Fruit fly (Drosophila melanogaster): ENCODE results near the gene Nuf2.

The Nuf2 gene

DNA sequence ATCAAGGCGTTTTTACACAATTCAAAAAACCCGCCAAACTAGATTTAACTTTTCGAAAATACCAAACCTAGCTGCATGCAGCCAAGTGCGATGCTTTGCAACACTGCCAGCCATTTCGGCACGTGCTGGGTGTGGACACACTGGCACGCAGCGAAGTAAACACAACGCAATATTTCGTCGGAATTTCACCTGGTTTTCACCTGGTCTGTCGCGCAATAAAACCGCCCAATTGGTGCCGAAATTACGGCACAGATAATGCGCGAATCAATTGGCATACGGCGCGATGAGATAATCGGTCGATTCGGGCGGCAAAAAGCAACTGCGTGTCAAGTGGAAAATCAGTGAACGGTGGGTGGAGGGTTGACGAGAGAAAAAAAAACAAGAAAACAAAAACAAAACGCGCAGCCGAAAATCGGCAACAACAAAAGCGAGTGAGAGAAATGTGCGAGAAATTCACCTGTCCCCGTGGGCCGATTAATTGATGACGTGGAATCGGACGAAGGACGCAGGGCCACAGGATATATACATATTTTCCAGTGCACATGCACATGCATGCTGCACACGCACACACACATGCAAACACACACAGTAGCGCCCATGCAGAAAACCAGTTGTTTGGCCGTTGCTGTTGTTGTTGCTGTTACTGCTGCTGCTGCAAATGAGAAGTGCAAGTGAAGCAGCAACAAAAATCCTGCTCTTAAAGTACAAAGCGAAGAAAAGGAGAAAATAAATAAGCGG, 9.3 kb downstream of the Nuf2 start, which contains the start of gene Mnn1 (continued):
- TF ChIP-seq slbo (GFP tag; IDR thresholded peaks at IDR 0.05) (peak; percentile 56), CG2678 (tag; optimal IDR thresholded peaks at IDR 0.05) (no peak), Dek (tag; optimal IDR thresholded peaks at IDR 0.05) (peak; percentile 31), kay (GFP tag; optimal IDR thresholded peaks at IDR 0.05) (no peak), repo (GFP tag; optimal IDR thresholded peaks at IDR 0.05) (no peak), CG15601 (tag; optimal IDR thresholded peaks at IDR 0.05) (peak; percentile 13), CG8290 (GFP tag; optimal IDR thresholded peaks at IDR 0.05) (no peak), CG8290 (tag; optimal IDR thresholded peaks at IDR 0.05) (no peak), CG12071 (GFP tag; optimal IDR thresholded peaks at IDR 0.05) (no peak), pfk (GFP tag; optimal IDR thresholded peaks at IDR 0.05) (peak; percentile 4), Vsx1 (GFP tag; optimal IDR thresholded peaks at IDR 0.05) (no peak), Hand (GFP tag; optimal IDR thresholded peaks at IDR 0.05) (no peak), chif (GFP tag; optimal IDR thresholded peaks at IDR 0.05) (peak; percentile 17 to 34), CG32767 (GFP tag; IDR thresholded peaks at IDR 0.05) (no peak), Hmr (GFP tag; optimal IDR thresholded peaks at IDR 0.05) (no peak), PHDP (tag; optimal IDR thresholded peaks at IDR 0.05) (no peak), dm (GFP tag; optimal IDR thresholded peaks at IDR 0.05) (peak; percentile 97), CG31365 (tag; optimal IDR thresholded peaks at IDR 0.05) (no peak), pzg (GFP tag; optimal IDR thresholded peaks at IDR 0.05) (peak; percentile 98), CG13775 (GFP tag; optimal IDR thresholded peaks at IDR 0.05) (no peak), bcd (GFP tag; optimal IDR thresholded peaks at IDR 0.05) (no peak), ftz-f1 (GFP tag; optimal IDR thresholded peaks at IDR 0.05) (peak; percentile 64), CG31224 (GFP tag; IDR thresholded peaks at IDR 0.05) (no peak), twi (tag; optimal IDR thresholded peaks at IDR 0.05) (no peak), CG1529 (GFP tag; optimal IDR thresholded peaks at IDR 0.05) (no peak), NC2α (GFP tag; optimal IDR thresholded peaks at IDR 0.05) (peak; percentile 39), org-1 (GFP tag; optimal IDR thresholded peaks at IDR 0.05) (no peak), trem (tag; optimal IDR thresholded peaks at IDR 0.05) (peak; percentile 69), ab (GFP tag; optimal IDR thresholded peaks at IDR 0.05) (no peak), gem (tag; optimal IDR thresholded peaks at IDR 0.05) (no peak), Sox102F (GFP tag; optimal IDR thresholded peaks at IDR 0.05) (no peak), Trl (optimal IDR thresholded peaks at IDR 0.05) (no peak), Trl (GFP tag; optimal IDR thresholded peaks at IDR 0.05) (peak; percentile 40), CG11504 (tag; optimal IDR thresholded peaks at IDR 0.05) (peak; percentile 91), caup (GFP tag; optimal IDR thresholded peaks at IDR 0.05; ENCODE audit: severe bottlenecking) (peak; percentile 63), tin (GFP tag; optimal IDR thresholded peaks at IDR 0.05) (peak; percentile 13), ro (GFP tag; IDR thresholded peaks at IDR 0.05) (no peak), CG9817 (tag; optimal IDR thresholded peaks at IDR 0.05) (no peak), Aef1 (GFP tag; IDR thresholded peaks at IDR 0.05) (peak; percentile 27; the same call in 1 of the 3 replicates), Dip2 (GFP tag; IDR thresholded peaks at IDR 0.05) (no peak), CG10274 (GFP tag; optimal IDR thresholded peaks at IDR 0.05) (no peak), CG12104 (GFP tag; optimal IDR thresholded peaks at IDR 0.05) (no peak), cwo (GFP tag; optimal IDR thresholded peaks at IDR 0.05) (peak; percentile 95), pita (GFP tag; optimal IDR thresholded peaks at IDR 0.05) (no peak), HHEX (GFP tag; optimal IDR thresholded peaks at IDR 0.05) (no peak), CG10267 (tag; optimal IDR thresholded peaks at IDR 0.05) (peak; percentile 98), CG10543 (GFP tag; optimal IDR thresholded peaks at IDR 0.05) (peak; percentile 68), shn (GFP tag; optimal IDR thresholded peaks at IDR 0.05) (peak; percentile 27), pum (GFP tag; optimal IDR thresholded peaks at IDR 0.05) (peak; percentile 19), CG11723 (GFP tag; optimal IDR thresholded peaks at IDR 0.05) (no peak)

Measured in whole organism, embryonic.